Worm (Caenorhabditis elegans) whole organism, L2 larva: ENCODE results near the gene scl-7.

Experiments used
- C34F6.9 ChIP-seq: fragments of 150-350 bp; optimal IDR thresholded peaks from 2 replicates; lab custom pipeline; 2014; ENCODE audit warnings: missing biosample characterization, missing genetic modification characterization
- Y55F3AM.14 ChIP-seq: fragments of 200-800 bp; sonication (Bioruptor generic); optimal IDR thresholded peaks from 2 replicates; lab custom pipeline; 2018; ENCODE audit warnings: mild to moderate bottlenecking, missing genetic modification characterization, missing compliant biosample characterization
- ZK546.5 ChIP-seq: sonication (generic microtip); optimal IDR thresholded peaks from 2 replicates; lab custom pipeline; 2017; ENCODE audit warnings: missing biosample characterization, missing genetic modification characterization
- alr-1 ChIP-seq: fragments of 150-350 bp; optimal IDR thresholded peaks from 2 replicates; lab custom pipeline; 2014; ENCODE audit warnings: missing biosample characterization, missing genetic modification characterization
- aly-2 ChIP-seq: fragments of 150-350 bp; optimal IDR thresholded peaks from 2 replicates; lab custom pipeline; 2014; ENCODE audit warnings: missing biosample characterization, missing genetic modification characterization
- ama-1 ChIP-seq: fragments of 150-350 bp; optimal IDR thresholded peaks from 2 replicates; lab custom pipeline; 2018; ENCODE audit warnings: inconsistent platforms
- ceh-16 ChIP-seq: fragments of 150-350 bp; optimal IDR thresholded peaks from 2 replicates; lab custom pipeline; 2014; ENCODE audit warnings: missing biosample characterization, missing genetic modification characterization
- ceh-82 ChIP-seq: fragments of 150-350 bp; optimal IDR thresholded peaks from 2 replicates; lab custom pipeline; 2014; ENCODE audit warnings: missing biosample characterization, missing genetic modification characterization
- fos-1 ChIP-seq: fragments of 150-350 bp; optimal IDR thresholded peaks from 2 replicates; lab custom pipeline; 2014; ENCODE audit warnings: missing biosample characterization, missing genetic modification characterization
- lin-11 ChIP-seq: fragments of 150-350 bp; sonication (generic microtip); optimal IDR thresholded peaks from 2 replicates; lab custom pipeline; 2014; ENCODE audit warnings: missing biosample characterization, missing genetic modification characterization, inconsistent platforms, mixed read lengths
- lin-39 ChIP-seq: fragments of 150-350 bp; optimal IDR thresholded peaks from 2 replicates; lab custom pipeline; 2014; ENCODE audit warnings: missing biosample characterization, missing genetic modification reagents, missing genetic modification characterization
- lsy-2 ChIP-seq, 2 experiments: fragments of 150-350 bp in 1 of 2; sonication (generic microtip) in 1 of 2; optimal IDR thresholded peaks; 2 replicates each; lab custom pipeline; 2014 to 2017; ENCODE audit warnings: missing biosample characterization in 2 of 2, missing genetic modification characterization in 2 of 2
- mab-5 ChIP-seq: fragments of 150-350 bp; optimal IDR thresholded peaks from 2 replicates; lab custom pipeline; 2014; ENCODE audit warnings: missing biosample characterization, missing genetic modification characterization
- mdl-1 ChIP-seq, 2 experiments: fragments of 150-350 bp in 1 of 2; sonication (generic microtip) in 1 of 2; optimal IDR thresholded peaks; 2 replicates each; lab custom pipeline; 2017; ENCODE audit warnings: missing biosample characterization in 2 of 2, missing genetic modification characterization in 2 of 2
- nhr-129 ChIP-seq: fragments of 150-350 bp; optimal IDR thresholded peaks from 2 replicates; lab custom pipeline; 2014; ENCODE audit warnings: missing biosample characterization, missing genetic modification characterization
- nhr-21 ChIP-seq: fragments of 150-350 bp; optimal IDR thresholded peaks from 2 replicates; lab custom pipeline; 2014; ENCODE audit warnings: missing biosample characterization, missing genetic modification characterization
- nhr-23 ChIP-seq: fragments of 150-350 bp; optimal IDR thresholded peaks from 2 replicates; lab custom pipeline; 2014; ENCODE audit warnings: missing biosample characterization, missing genetic modification reagents, missing genetic modification characterization
- nhr-237 ChIP-seq: fragments of 150-350 bp; optimal IDR thresholded peaks from 2 replicates; lab custom pipeline; 2014; ENCODE audit warnings: missing biosample characterization, missing genetic modification characterization
- nhr-6 ChIP-seq: fragments of 150-350 bp; optimal IDR thresholded peaks from 2 replicates; lab custom pipeline; 2014; ENCODE audit warnings: missing biosample characterization, missing genetic modification characterization
- nhr-77 ChIP-seq: fragments of 150-350 bp; optimal IDR thresholded peaks from 2 replicates; lab custom pipeline; 2014; ENCODE audit warnings: missing biosample characterization, missing genetic modification characterization
- peb-1 ChIP-seq: fragments of 150-350 bp; optimal IDR thresholded peaks from 2 replicates; lab custom pipeline; 2014; ENCODE audit warnings: missing biosample characterization, missing genetic modification characterization
- sem-4 ChIP-seq: fragments of 150-350 bp; optimal IDR thresholded peaks from 2 replicates; lab custom pipeline; 2014; ENCODE audit warnings: missing biosample characterization, missing genetic modification reagents, missing genetic modification characterization
- sma-3 ChIP-seq: sonication (generic microtip); optimal IDR thresholded peaks from 2 replicates; lab custom pipeline; 2016; ENCODE audit warnings: missing genetic modification reagents, missing genetic modification characterization, missing compliant biosample characterization
- sma-9 ChIP-seq, 2 experiments: fragments of 150-350 bp in 1 of 2; sonication (generic microtip) in 1 of 2; optimal IDR thresholded peaks; 2 replicates each; lab custom pipeline; 2014 to 2016; ENCODE audit warnings: missing genetic modification characterization in 2 of 2, mild to moderate bottlenecking in 1 of 2, missing biosample characterization in 1 of 2, missing compliant biosample characterization in 1 of 2, missing genetic modification reagents in 1 of 2, moderate library complexity in 1 of 2
- snpc-4 ChIP-seq: fragments of 150-350 bp; optimal IDR thresholded peaks from 2 replicates; lab custom pipeline; 2014; ENCODE audit warnings: missing biosample characterization, missing genetic modification characterization
- unc-39 ChIP-seq: fragments of 150-350 bp; optimal IDR thresholded peaks from 2 replicates; lab custom pipeline; 2014; ENCODE audit warnings: missing biosample characterization, missing genetic modification characterization
- zag-1 ChIP-seq: fragments of 150-350 bp; optimal IDR thresholded peaks from 2 replicates; lab custom pipeline; 2014; ENCODE audit warnings: missing biosample characterization, missing genetic modification characterization
- ztf-1 ChIP-seq: fragments of 200-800 bp; sonication (Bioruptor generic); conservative IDR thresholded peaks from 2 replicates; pipeline ENCODE4 v1.3.6; 2022; ENCODE audit warnings: missing genetic modification characterization, missing compliant biosample characterization
- ztf-4 ChIP-seq: fragments of 150-350 bp; optimal IDR thresholded peaks from 2 replicates; lab custom pipeline; 2014; ENCODE audit warnings: missing biosample characterization, missing genetic modification characterization

The scl-7 gene

ce11 chrIV:13041486-13041885 lies 28.8 kb upstream of the scl-7 start:
- no peak for TF ChIP-seq Y55F3AM.14
- no peak for TF ChIP-seq lin-11 (tag; lab: Kevin White, UChicago)
- no peak for TF ChIP-seq aly-2
- no peak for TF ChIP-seq ama-1
- TF ChIP-seq nhr-23 (tag; lab: Kevin White, UChicago): no peak
- TF ChIP-seq sem-4 (tag; lab: Kevin White, UChicago): no peak
- TF ChIP-seq lsy-2 (tag; optimal IDR thresholded peaks at IDR 0.05; lab: Kevin White, UChicago): no peak
- TF ChIP-seq sma-3 (GFP tag; lab: Kevin White, UChicago): no peak
- no peak for TF ChIP-seq ztf-4 (tag; lab: Kevin White, UChicago)
- TF ChIP-seq unc-39 (tag; lab: Kevin White, UChicago): no peak
- no peak for TF ChIP-seq ceh-16 (tag; lab: Kevin White, UChicago)
- no peak for TF ChIP-seq C34F6.9 (tag; lab: Kevin White, UChicago)
- TF ChIP-seq zag-1 (tag; lab: Kevin White, UChicago): no peak
- TF ChIP-seq, all 48 proteins: peak for 0

ce11 chrIV:13042091-13042490 lies 28.2 kb upstream of the scl-7 start, which contains the start of gene amt-2:
Gene amt-2 (plus strand): TSS chrIV:13042391.
- TF ChIP-seq sma-3 (GFP tag; lab: Kevin White, UChicago): no peak
- no peak for TF ChIP-seq ztf-1 (GFP tag; lab: Robert Waterston, UW)
- no peak for TF ChIP-seq ceh-16 (tag; lab: Kevin White, UChicago)
- TF ChIP-seq, all 48 proteins: peak for 0

- no peak for TF ChIP-seq aly-2
- no peak for TF ChIP-seq lin-11 (tag; lab: Kevin White, UChicago)
- no peak for TF ChIP-seq peb-1
- no peak for TF ChIP-seq Y55F3AM.14
- TF ChIP-seq nhr-21 (tag; lab: Kevin White, UChicago): no peak
- no peak for TF ChIP-seq C34F6.9 (tag; lab: Kevin White, UChicago)
- no peak for TF ChIP-seq nhr-129 (tag; lab: Kevin White, UChicago)
- TF ChIP-seq fos-1 (tag; lab: Kevin White, UChicago): no peak
- TF ChIP-seq, all 48 proteins: peak for 0
Measured at ce11 chrIV:13044980-13045379, 25.3 kb upstream of the scl-7 start.

DNA sequence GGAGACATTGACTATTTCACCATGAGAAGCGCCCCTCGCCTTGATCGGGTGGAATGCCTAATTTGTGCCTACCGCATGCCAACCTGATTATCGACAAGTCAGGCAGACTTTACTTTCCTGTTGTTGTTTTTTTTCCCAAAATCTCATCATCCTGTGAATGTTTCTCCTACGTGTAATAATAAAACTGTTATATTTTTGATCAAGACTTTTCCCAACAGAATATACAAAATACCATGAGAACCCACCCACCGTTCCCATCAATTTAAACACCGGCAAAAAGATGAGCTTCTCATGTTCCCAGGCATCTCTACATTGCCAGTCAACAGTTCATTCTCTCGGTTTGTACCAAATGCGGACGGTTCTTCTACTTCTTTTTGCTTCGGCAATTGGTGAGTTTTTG lies 23.4 kb upstream of the scl-7 start, which contains the start of gene scl-9:
Gene scl-9, plus strand, starts transcription at position 301 of the 400 bp plus-strand sequence.
- TF ChIP-seq nhr-6 (tag; lab: Kevin White, UChicago): no peak
- TF ChIP-seq snpc-4 (tag; lab: Kevin White, UChicago): no peak
- TF ChIP-seq nhr-237 (tag; lab: Kevin White, UChicago): no peak
- no peak for TF ChIP-seq mdl-1 (tag; optimal IDR thresholded peaks at IDR 0.05; lab: Kevin White, UChicago)
- TF ChIP-seq nhr-21 (tag; lab: Kevin White, UChicago): no peak
- TF ChIP-seq sma-9 (GFP tag; optimal IDR thresholded peaks at IDR 0.05; lab: Kevin White, UChicago): no peak
- TF ChIP-seq sma-9 (tag; optimal IDR thresholded peaks at IDR 0.05; lab: Kevin White, UChicago): no peak
- TF ChIP-seq ceh-16 (tag; lab: Kevin White, UChicago): no peak
- TF ChIP-seq aly-2: no peak
- TF ChIP-seq ZK546.5 (tag; lab: Kevin White, UChicago): no peak
- TF ChIP-seq mab-5 (tag; lab: Kevin White, UChicago): no peak
- no peak for TF ChIP-seq alr-1
- no peak for TF ChIP-seq lin-39
- TF ChIP-seq nhr-77 (tag; lab: Kevin White, UChicago): no peak

ce11 chrIV:13048157-13048556 lies 22.1 kb upstream of the scl-7 start, which contains the start of gene scl-10:
Gene scl-10 (plus strand): TSS chrIV:13048457.
- TF ChIP-seq ceh-16 (tag; lab: Kevin White, UChicago) (no peak), nhr-21 (tag; lab: Kevin White, UChicago) (no peak), fos-1 (tag; lab: Kevin White, UChicago) (no peak)

DNA sequence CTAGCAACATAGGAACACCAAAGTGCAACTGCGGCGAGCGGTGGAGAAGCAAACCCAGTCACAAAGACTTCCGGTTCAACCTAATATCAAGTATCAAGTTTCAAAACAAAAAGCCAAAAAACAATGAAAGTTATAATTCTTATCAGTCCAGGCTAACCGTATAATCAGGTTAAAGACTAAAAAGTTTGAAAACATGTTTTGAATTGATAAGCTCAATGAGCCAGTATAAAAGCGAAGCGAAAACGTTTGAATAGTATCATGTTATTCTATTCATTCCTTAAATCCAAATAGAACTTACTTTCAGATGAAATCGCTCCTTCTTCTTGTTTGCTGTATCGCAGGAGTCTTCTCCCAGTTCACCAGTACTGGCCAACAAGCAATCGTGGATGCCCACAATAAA lies 19.2 kb upstream of the scl-7 start, which contains the start of gene scl-11:
Gene scl-11, plus strand, starts transcription at position 301 of the 400 bp plus-strand sequence.
- TF ChIP-seq ceh-82 (no peak), ZK546.5 (tag; lab: Kevin White, UChicago) (no peak), lin-39 (no peak), lsy-2 (tag; optimal IDR thresholded peaks at IDR 0.05; lab: Kevin White, UChicago) (no peak), sma-3 (GFP tag; lab: Kevin White, UChicago) (no peak)

DNA sequence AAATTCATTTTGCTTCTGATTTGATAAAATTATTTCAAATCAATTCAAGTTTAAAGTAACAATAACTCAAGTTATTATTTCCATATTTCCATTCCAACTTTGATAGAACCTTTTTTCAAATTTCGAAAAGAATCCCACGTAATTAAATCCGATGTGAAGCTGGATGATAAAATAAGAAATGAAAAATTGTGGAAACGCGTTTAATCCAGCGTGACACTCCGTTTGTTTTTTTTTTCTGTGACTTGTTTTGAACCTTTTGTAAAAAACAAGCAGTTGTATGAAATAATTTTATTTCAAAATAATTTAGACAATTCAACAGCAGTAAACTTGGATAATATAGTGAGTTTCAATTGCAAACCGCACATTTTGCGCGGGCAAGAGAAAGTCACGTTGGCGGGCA lies 17.7 kb upstream of the scl-7 start, which contains the start of gene F49E11.7:
Gene F49E11.7, plus strand, starts transcription at position 301 of the 400 bp plus-strand sequence.
- TF ChIP-seq ama-1 (no peak), alr-1 (no peak)
